Worm (Caenorhabditis elegans): ENCODE results near the gene srd-15.

Gene srd-15

ce11 chrV:5871759-5872158, 34.4 kb downstream of the srd-15 start, which contains the start of gene C02G6.2:
Gene C02G6.2 (plus strand): TSS chrV:5872059.
- no peak for TF ChIP-seq flt-1 (GFP tag; IDR thresholded peaks at IDR 0.05)
- no peak for TF ChIP-seq klf-2 (GFP tag; conservative IDR thresholded peaks at IDR 0.05)
- no peak for TF ChIP-seq tab-1 (GFP tag; IDR thresholded peaks at IDR 0.05)
- TF ChIP-seq T22C8.4 (GFP tag; IDR thresholded peaks at IDR 0.05): no peak
- no peak for TF ChIP-seq ref-1 (GFP tag; conservative IDR thresholded peaks at IDR 0.05)
- no peak for TF ChIP-seq ztf-23 (GFP tag; IDR thresholded peaks at IDR 0.05)
- no peak for TF ChIP-seq med-1 (GFP tag; optimal IDR thresholded peaks at IDR 0.05; ENCODE audit: insufficient read depth)
- TF ChIP-seq ztf-29 (GFP tag; IDR thresholded peaks at IDR 0.05): no peak
- no peak for TF ChIP-seq cog-1 (tag; optimal IDR thresholded peaks at IDR 0.05)

ce11 chrV:5869227-5869626, 36.9 kb downstream of the srd-15 start, which contains the start of gene F26F12.4:
Gene F26F12.4 (minus strand): TSS chrV:5869327.
- no peak for TF ChIP-seq ztf-29 (GFP tag; IDR thresholded peaks at IDR 0.05)
- no peak for TF ChIP-seq tab-1 (GFP tag; IDR thresholded peaks at IDR 0.05)
- TF ChIP-seq T22C8.4 (GFP tag; IDR thresholded peaks at IDR 0.05): no peak
- no peak for TF ChIP-seq med-1 (GFP tag; optimal IDR thresholded peaks at IDR 0.05; ENCODE audit: insufficient read depth)
- TF ChIP-seq klf-2 (GFP tag; conservative IDR thresholded peaks at IDR 0.05): no peak
- no peak for TF ChIP-seq flt-1 (GFP tag; IDR thresholded peaks at IDR 0.05)
- TF ChIP-seq cog-1 (tag; optimal IDR thresholded peaks at IDR 0.05): no peak
- no peak for TF ChIP-seq ref-1 (GFP tag; conservative IDR thresholded peaks at IDR 0.05)
- TF ChIP-seq ztf-23 (GFP tag; IDR thresholded peaks at IDR 0.05): no peak

ce11 chrV:5865085-5865484, 41.1 kb downstream of the srd-15 start, which contains the start of gene F26F12.5:
Gene F26F12.5 (minus strand): TSS chrV:5865185.
- TF ChIP-seq flt-1 (GFP tag; IDR thresholded peaks at IDR 0.05) (no peak), ztf-23 (GFP tag; IDR thresholded peaks at IDR 0.05) (no peak), tab-1 (GFP tag; IDR thresholded peaks at IDR 0.05) (no peak), ref-1 (GFP tag; conservative IDR thresholded peaks at IDR 0.05) (no peak), cog-1 (tag; optimal IDR thresholded peaks at IDR 0.05) (no peak), ztf-29 (GFP tag; IDR thresholded peaks at IDR 0.05) (no peak), klf-2 (GFP tag; conservative IDR thresholded peaks at IDR 0.05) (no peak), T22C8.4 (GFP tag; IDR thresholded peaks at IDR 0.05) (no peak)

- TF ChIP-seq med-1 (GFP tag; optimal IDR thresholded peaks at IDR 0.05; ENCODE audit: insufficient read depth) (no peak), ztf-29 (GFP tag; IDR thresholded peaks at IDR 0.05) (no peak), ztf-23 (GFP tag; IDR thresholded peaks at IDR 0.05) (no peak), cog-1 (tag; optimal IDR thresholded peaks at IDR 0.05) (no peak), T22C8.4 (GFP tag; IDR thresholded peaks at IDR 0.05) (no peak), klf-2 (GFP tag; conservative IDR thresholded peaks at IDR 0.05) (no peak), ref-1 (GFP tag; conservative IDR thresholded peaks at IDR 0.05) (no peak), tab-1 (GFP tag; IDR thresholded peaks at IDR 0.05) (no peak), flt-1 (GFP tag; IDR thresholded peaks at IDR 0.05) (no peak)
Observed at ce11 chrV:5862479-5863188, 43.5 kb downstream of the srd-15 start, which contains the start of gene F26F12.8. Gene F26F12.8 (minus strand): TSS chrV:5862529.

All from whole organism, midembryonic.